Worm (Caenorhabditis elegans) whole organism, late embryonic: ENCODE data around the gene sra-8.

Experiments used
- C08G9.2 ChIP-seq: sonication (generic microtip); optimal IDR thresholded peaks from 2 replicates; lab custom pipeline; 2016; ENCODE audit warnings: mild to moderate bottlenecking, missing genetic modification characterization, moderate library complexity, missing compliant biosample characterization
- C38D4.7 ChIP-seq: fragments of 200-800 bp; sonication (Bioruptor generic); optimal IDR thresholded peaks from 2 replicates; lab custom pipeline; 2018; ENCODE audit warnings: mild to moderate bottlenecking, missing genetic modification characterization, moderate library complexity, missing compliant biosample characterization
- F13H6.1 ChIP-seq: sonication (generic microtip); optimal IDR thresholded peaks from 2 replicates; lab custom pipeline; 2016; ENCODE audit warnings: missing genetic modification characterization, missing compliant biosample characterization
- K09A11.1 ChIP-seq: sonication (generic microtip); optimal IDR thresholded peaks from 2 replicates; lab custom pipeline; 2017; ENCODE audit warnings: antibody characterized with exemption, mild to moderate bottlenecking, missing genetic modification characterization, missing compliant biosample characterization; ENCODE audit not compliant: insufficient read depth
- ahr-1 ChIP-seq: sonication (generic microtip); optimal IDR thresholded peaks from 2 replicates; lab custom pipeline; 2016; ENCODE audit warnings: missing genetic modification characterization, missing compliant biosample characterization
- ceh-14 ChIP-seq: sonication (generic microtip); optimal IDR thresholded peaks from 2 replicates; lab custom pipeline; 2016; ENCODE audit warnings: missing genotype, missing genetic modification characterization, missing compliant biosample characterization
- ceh-19 ChIP-seq: fragments of 200-800 bp; sonication (Bioruptor generic); optimal IDR thresholded peaks from 2 replicates; lab custom pipeline; 2018; ENCODE audit warnings: mild to moderate bottlenecking, missing genetic modification characterization, missing compliant biosample characterization
- ceh-22 ChIP-seq: sonication (generic microtip); optimal IDR thresholded peaks from 2 replicates; lab custom pipeline; 2017; ENCODE audit warnings: missing biosample characterization, missing genetic modification characterization
- ceh-24 ChIP-seq: sonication (generic microtip); optimal IDR thresholded peaks from 2 replicates; lab custom pipeline; 2016; ENCODE audit warnings: mild to moderate bottlenecking, missing genetic modification characterization, missing compliant biosample characterization
- ceh-31 ChIP-seq: sonication (generic microtip); optimal IDR thresholded peaks from 2 replicates; lab custom pipeline; 2016; ENCODE audit warnings: missing genetic modification characterization, missing compliant biosample characterization
- ceh-34 ChIP-seq: sonication (generic microtip); optimal IDR thresholded peaks from 2 replicates; lab custom pipeline; 2016; ENCODE audit warnings: mild to moderate bottlenecking, missing genetic modification characterization, missing compliant biosample characterization
- ceh-48 ChIP-seq: sonication (generic microtip); optimal IDR thresholded peaks from 2 replicates; lab custom pipeline; 2016; ENCODE audit warnings: missing genetic modification characterization, inconsistent platforms, missing compliant biosample characterization
- ceh-6 ChIP-seq: fragments of 200-800 bp; sonication (Bioruptor generic); optimal IDR thresholded peaks from 2 replicates; lab custom pipeline; 2018; ENCODE audit warnings: mild to moderate bottlenecking, missing genetic modification characterization, missing compliant biosample characterization
- ceh-9 ChIP-seq: sonication (generic microtip); optimal IDR thresholded peaks from 2 replicates; lab custom pipeline; 2016; ENCODE audit warnings: mild to moderate bottlenecking, missing genetic modification characterization, inconsistent platforms, missing compliant biosample characterization
- elt-2 ChIP-seq: sonication (generic microtip); optimal IDR thresholded peaks from 2 replicates; lab custom pipeline; 2016; ENCODE audit warnings: missing genetic modification reagents, missing genetic modification characterization, missing compliant biosample characterization
- elt-4 ChIP-seq: sonication (generic microtip); optimal IDR thresholded peaks from 2 replicates; lab custom pipeline; 2016; ENCODE audit warnings: missing genetic modification characterization, missing compliant biosample characterization
- ets-4 ChIP-seq: sonication (generic microtip); optimal IDR thresholded peaks from 2 replicates; lab custom pipeline; 2016; ENCODE audit warnings: missing genetic modification characterization, missing compliant biosample characterization
- eyg-1 ChIP-seq: sonication (generic microtip); optimal IDR thresholded peaks from 2 replicates; lab custom pipeline; 2016; ENCODE audit warnings: missing genotype, missing genetic modification characterization, missing compliant biosample characterization
- fax-1 ChIP-seq: sonication (generic microtip); optimal IDR thresholded peaks from 2 replicates; lab custom pipeline; 2016; ENCODE audit warnings: missing genotype, missing genetic modification characterization, missing compliant biosample characterization
- hlh-15 ChIP-seq: sonication (generic microtip); optimal IDR thresholded peaks from 2 replicates; lab custom pipeline; 2016; ENCODE audit warnings: missing genetic modification characterization, missing compliant biosample characterization
- hlh-30 ChIP-seq: sonication (generic microtip); optimal IDR thresholded peaks from 2 replicates; lab custom pipeline; 2017; ENCODE audit warnings: antibody characterized with exemption, missing genetic modification characterization, missing compliant biosample characterization; ENCODE audit not compliant: insufficient read depth
- hlh-6 ChIP-seq: sonication (generic microtip); optimal IDR thresholded peaks from 2 replicates; lab custom pipeline; 2016; ENCODE audit warnings: missing genotype, missing genetic modification characterization, missing compliant biosample characterization
- hlh-8 ChIP-seq: sonication (generic microtip); optimal IDR thresholded peaks from 2 replicates; lab custom pipeline; 2016; ENCODE audit warnings: missing genotype, missing genetic modification characterization, missing compliant biosample characterization
- lin-11 ChIP-seq: fragments of 200-800 bp; sonication (Bioruptor generic); optimal IDR thresholded peaks from 2 replicates; lab custom pipeline; 2018; ENCODE audit warnings: mild to moderate bottlenecking, missing genetic modification characterization, missing compliant biosample characterization
- nfya-1 ChIP-seq: sonication (generic microtip); optimal IDR thresholded peaks from 2 replicates; lab custom pipeline; 2017; ENCODE audit warnings: missing genetic modification characterization, mild to moderate bottlenecking, missing compliant biosample characterization, antibody characterized with exemption, moderate library complexity
- npax-4 ChIP-seq: sonication (generic microtip); optimal IDR thresholded peaks from 2 replicates; lab custom pipeline; 2016; ENCODE audit warnings: missing genetic modification characterization, missing compliant biosample characterization
- odd-2 ChIP-seq: sonication (generic microtip); optimal IDR thresholded peaks from 2 replicates; lab custom pipeline; 2017; ENCODE audit warnings: antibody characterized with exemption, mild to moderate bottlenecking, missing genetic modification characterization, missing compliant biosample characterization
- pag-3 ChIP-seq: sonication (generic microtip); optimal IDR thresholded peaks from 2 replicates; lab custom pipeline; 2016; ENCODE audit warnings: missing compliant biosample characterization, missing genetic modification characterization, borderline replicate concordance
- pat-9 ChIP-seq: fragments of 200-800 bp; sonication (Bioruptor generic); optimal IDR thresholded peaks from 2 replicates; lab custom pipeline; 2018; ENCODE audit warnings: mild to moderate bottlenecking, missing genetic modification characterization, moderate library complexity, missing compliant biosample characterization
- pha-2 ChIP-seq: sonication (generic microtip); optimal IDR thresholded peaks from 2 replicates; lab custom pipeline; 2017; ENCODE audit warnings: mild to moderate bottlenecking, missing genetic modification characterization, missing compliant biosample characterization
- pros-1 ChIP-seq: fragments of 150-350 bp; optimal IDR thresholded peaks from 2 replicates; lab custom pipeline; 2014; ENCODE audit warnings: missing biosample characterization, missing genetic modification reagents, missing genetic modification characterization
- ref-2 ChIP-seq: sonication (generic microtip); optimal IDR thresholded peaks from 2 replicates; lab custom pipeline; 2016; ENCODE audit warnings: missing genetic modification characterization, missing compliant biosample characterization
- sdc-2 ChIP-seq: sonication (generic microtip); optimal IDR thresholded peaks from 2 replicates; lab custom pipeline; 2016; ENCODE audit warnings: missing genotype, missing genetic modification characterization, missing compliant biosample characterization
- sox-2 ChIP-seq: fragments of 200-800 bp; sonication (Bioruptor generic); IDR thresholded peaks from 2 replicates; pipeline ENCODE4 v1.3.6; 2022; ENCODE audit warnings: missing genetic modification reagents, missing genetic modification characterization, missing compliant biosample characterization
- tbx-2 ChIP-seq: sonication (generic microtip); optimal IDR thresholded peaks from 2 replicates; lab custom pipeline; 2016; ENCODE audit warnings: missing genetic modification characterization, missing compliant biosample characterization
- tbx-7 ChIP-seq: sonication (generic microtip); optimal IDR thresholded peaks from 2 replicates; lab custom pipeline; 2016; ENCODE audit warnings: missing genotype, missing genetic modification characterization, missing compliant biosample characterization
- ttx-3 ChIP-seq: sonication (generic microtip); optimal IDR thresholded peaks from 2 replicates; lab custom pipeline; 2016; ENCODE audit warnings: missing genetic modification reagents, missing genetic modification characterization, missing compliant biosample characterization
- unc-3 ChIP-seq, 2 experiments: fragments of 200-800 bp in 1 of 2; sonication (Bioruptor generic) in 1 of 2; sonication (generic microtip) in 1 of 2; conservative IDR thresholded peaks in 1 of 2; optimal IDR thresholded peaks in 1 of 2; 2 replicates each; pipeline versions ENCODE4 v1.3.6 to Lab custom; 2016 to 2022; ENCODE audit warnings: missing compliant biosample characterization in 2 of 2, missing genetic modification characterization in 2 of 2, missing genetic modification reagents in 1 of 2
- unc-86 ChIP-seq: sonication (generic microtip); optimal IDR thresholded peaks from 2 replicates; lab custom pipeline; 2016; ENCODE audit warnings: missing genetic modification characterization, missing compliant biosample characterization
- zip-5 ChIP-seq: sonication (generic microtip); optimal IDR thresholded peaks from 2 replicates; lab custom pipeline; 2016; ENCODE audit warnings: missing genetic modification characterization, missing compliant biosample characterization
- ztf-16 ChIP-seq: sonication (generic microtip); optimal IDR thresholded peaks from 2 replicates; lab custom pipeline; 2017; ENCODE audit warnings: missing genetic modification characterization, missing compliant biosample characterization

sra-8 gene

ce11 chrII:9574406-9574805 lies 36.9 kb downstream of the sra-8 start:
- no peak for TF ChIP-seq eyg-1 (tag; lab: Kevin White, UChicago)
- peak; percentile 81 for TF ChIP-seq pros-1 (tag; lab: Kevin White, UChicago)
- TF ChIP-seq nfya-1 = peak; percentile 13
- no peak for TF ChIP-seq ets-4 (tag; lab: Kevin White, UChicago)
- peak; percentile 8 for TF ChIP-seq tbx-2 (tag; lab: Kevin White, UChicago)
- TF ChIP-seq ref-2 (tag; lab: Kevin White, UChicago) = peak; percentile 60
- peak; percentile 81 for TF ChIP-seq sox-2
- TF ChIP-seq ceh-31 (tag; lab: Kevin White, UChicago) = peak; percentile 90

DNA sequence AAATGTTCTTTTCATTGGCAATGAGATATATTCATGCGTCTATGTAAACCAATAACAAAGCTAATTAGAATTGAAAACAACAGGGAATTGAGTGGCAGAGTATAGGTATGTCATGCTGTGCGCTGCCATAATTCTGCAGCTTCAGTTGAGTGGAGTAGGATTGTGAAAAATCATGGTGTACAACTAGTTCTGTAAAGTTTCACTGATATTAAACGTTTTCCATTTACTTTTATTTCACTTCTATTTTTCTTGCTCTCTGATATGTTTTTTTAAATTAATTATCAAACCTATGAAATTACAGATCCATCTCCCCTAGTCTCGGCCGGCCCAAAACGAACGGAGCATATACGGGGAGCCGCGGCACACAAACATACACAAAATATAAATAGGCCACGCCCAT lies 38.1 kb downstream of the sra-8 start, which contains the start of gene exc-7:
exc-7 (plus strand) TSS at position 301 of the 400 bp plus-strand sequence.
- no peak for TF ChIP-seq ceh-19 (GFP tag; lab: Kevin White, UChicago)
- TF ChIP-seq ztf-16 (tag; lab: Kevin White, UChicago) = no peak
- no peak for TF ChIP-seq pat-9 (tag; lab: Kevin White, UChicago)
- no peak for TF ChIP-seq fax-1 (tag; lab: Kevin White, UChicago)
- no peak for TF ChIP-seq pha-2
- no peak for TF ChIP-seq zip-5 (tag; lab: Kevin White, UChicago)
- no peak for TF ChIP-seq tbx-7
- no peak for TF ChIP-seq ceh-14
- TF ChIP-seq, all 69 proteins: peak for 0

ce11 chrII:9576707-9577106 lies 39.2 kb downstream of the sra-8 start:
- no peak for TF ChIP-seq elt-4 (tag; lab: Kevin White, UChicago)
- no peak for TF ChIP-seq unc-86
- TF ChIP-seq hlh-30 (tag; lab: Kevin White, UChicago) = no peak
- no peak for TF ChIP-seq F13H6.1 (tag; lab: Kevin White, UChicago)
- TF ChIP-seq pag-3 (tag; lab: Kevin White, UChicago) = no peak
- no peak for TF ChIP-seq ceh-24 (tag; lab: Kevin White, UChicago)
- no peak for TF ChIP-seq hlh-8 (tag; lab: Kevin White, UChicago)
- TF ChIP-seq tbx-7 = no peak
- no peak for TF ChIP-seq ceh-14
- no peak for TF ChIP-seq sdc-2 (tag; lab: Kevin White, UChicago)
- TF ChIP-seq lin-11 (tag; lab: Kevin White, UChicago) = no peak
- TF ChIP-seq elt-2 (tag; lab: Kevin White, UChicago) = no peak
- no peak for TF ChIP-seq npax-4 (tag; lab: Kevin White, UChicago)

DNA sequence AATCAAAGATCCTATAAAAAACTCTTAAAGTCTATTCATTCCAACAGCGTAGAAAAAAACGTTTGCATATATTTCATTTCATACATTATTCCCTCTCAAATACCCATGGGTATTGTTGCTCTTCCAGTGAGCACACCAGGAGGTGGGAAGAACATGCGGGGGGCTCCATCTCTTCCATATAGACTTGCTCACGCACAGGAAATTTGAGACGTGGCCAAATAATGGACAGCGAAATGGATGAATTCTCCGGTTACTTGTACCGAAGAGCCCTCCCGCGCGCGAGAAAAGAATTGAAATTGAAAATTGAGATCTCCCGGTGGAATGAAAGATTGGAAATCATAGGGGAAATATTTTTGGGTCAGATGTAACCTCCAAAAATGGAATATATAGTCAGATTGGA lies 40.1 kb downstream of the sra-8 start:
- TF ChIP-seq ceh-34 (tag; lab: Kevin White, UChicago) (peak; percentile 98), odd-2 (tag; lab: Kevin White, UChicago) (no peak), ceh-6 (GFP tag; lab: Kevin White, UChicago) (no peak), ceh-9 (tag; lab: Kevin White, UChicago) (no peak), ceh-19 (GFP tag; lab: Kevin White, UChicago) (peak; percentile 85), pat-9 (tag; lab: Kevin White, UChicago) (no peak), unc-3 (GFP tag; conservative IDR thresholded peaks at IDR 0.05; lab: Robert Waterston, UW) (no peak), unc-3 (tag; optimal IDR thresholded peaks at IDR 0.05; lab: Kevin White, UChicago) (no peak)

ce11 chrII:9583461-9583860 lies 45.9 kb downstream of the sra-8 start, which contains the start of gene wee-1.1:
Gene wee-1.1, minus strand, starts transcription at chrII:9583561.
- TF ChIP-seq ceh-48 (tag; lab: Kevin White, UChicago) (no peak), K09A11.1 (tag; lab: Kevin White, UChicago) (no peak), pag-3 (tag; lab: Kevin White, UChicago) (no peak), ceh-22 (tag; lab: Kevin White, UChicago) (no peak), pat-9 (tag; lab: Kevin White, UChicago) (no peak), ceh-14 (no peak), odd-2 (tag; lab: Kevin White, UChicago) (no peak), ttx-3 (tag; lab: Kevin White, UChicago) (no peak), ets-4 (tag; lab: Kevin White, UChicago) (no peak), nfya-1 (no peak), ahr-1 (tag; lab: Kevin White, UChicago) (no peak), C08G9.2 (tag; lab: Kevin White, UChicago) (no peak), ceh-19 (GFP tag; lab: Kevin White, UChicago) (no peak), hlh-15 (tag; lab: Kevin White, UChicago) (no peak), hlh-6 (no peak), C38D4.7 (GFP tag; lab: Kevin White, UChicago) (no peak)
